Worm (Caenorhabditis elegans): Measurements from ENCODE around the gene rde-4.

DNA sequence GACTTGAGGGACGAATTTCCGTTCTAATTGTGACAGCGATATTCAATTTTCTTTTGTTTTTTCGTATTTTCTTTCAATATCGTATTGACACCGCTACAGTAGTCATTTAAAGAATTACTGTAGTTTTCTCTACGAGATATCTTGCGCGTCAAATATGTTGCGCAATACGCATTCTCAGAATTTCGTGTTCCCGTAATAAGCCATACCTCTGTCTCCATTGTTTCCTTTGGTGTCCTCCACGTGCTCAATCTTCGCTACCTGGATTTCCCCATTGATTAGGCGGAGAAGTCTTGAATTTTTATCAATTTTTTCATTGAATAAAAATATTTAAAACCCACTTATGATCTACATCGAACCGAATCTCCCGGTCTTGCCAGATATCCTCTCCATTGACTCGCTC lies 42.8 kb upstream of the rde-4 start:
- TF ChIP-seq rnt-1 (tag; optimal IDR thresholded peaks at IDR 0.05) (no peak), dmd-4 (tag; optimal IDR thresholded peaks at IDR 0.05; ENCODE audit: borderline replicate concordance) (no peak), elt-4 (tag; optimal IDR thresholded peaks at IDR 0.05) (no peak), nhr-11 (tag; optimal IDR thresholded peaks at IDR 0.05) (no peak), K09A11.1 (tag; optimal IDR thresholded peaks at IDR 0.05; ENCODE audit: insufficient read depth) (no peak), pag-3 (tag; optimal IDR thresholded peaks at IDR 0.05; ENCODE audit: borderline replicate concordance) (no peak), pat-9 (tag; optimal IDR thresholded peaks at IDR 0.05) (no peak), sox-4 (tag; optimal IDR thresholded peaks at IDR 0.05) (no peak), pros-1 (tag; optimal IDR thresholded peaks at IDR 0.05) (no peak), pha-2 (tag; optimal IDR thresholded peaks at IDR 0.05) (no peak), unc-86 (tag; optimal IDR thresholded peaks at IDR 0.05) (no peak), elt-2 (tag; optimal IDR thresholded peaks at IDR 0.05) (no peak), gmeb-2 (tag; optimal IDR thresholded peaks at IDR 0.05) (no peak)

Data from whole organism, late embryonic.